Worm (Caenorhabditis elegans) whole organism, mixed stage, embryonic: ENCODE data around the gene F15A4.2.
A peak's percentile ranks its signal among the peaks of the same experiment; 100 is the strongest.

ENCODE experiments used
- ceh-39 ChIP-seq: fragments of 150-350 bp; optimal IDR thresholded peaks from 2 replicates; lab custom pipeline; 2014; ENCODE audit warnings: missing biosample characterization, missing genetic modification characterization
- ceh-43 ChIP-seq: fragments of 200-800 bp; sonication (Bioruptor generic); optimal IDR thresholded peaks from 2 replicates; lab custom pipeline; 2018; ENCODE audit warnings: mild to moderate bottlenecking, missing genetic modification characterization, moderate library complexity, missing compliant biosample characterization
- drap-1 ChIP-seq: fragments of 200-800 bp; sonication (Bioruptor generic); optimal IDR thresholded peaks from 3 replicates; lab custom pipeline; 2018; ENCODE audit warnings: mild to moderate bottlenecking, missing genetic modification characterization, missing compliant biosample characterization
- elt-3 ChIP-seq: fragments of 150-350 bp; optimal IDR thresholded peaks from 2 replicates; lab custom pipeline; 2014; ENCODE audit warnings: missing biosample characterization, missing genetic modification characterization
- lin-13 ChIP-seq: fragments of 150-350 bp; optimal IDR thresholded peaks from 2 replicates; lab custom pipeline; 2014; ENCODE audit warnings: missing biosample characterization, missing genetic modification characterization
- lin-32 ChIP-seq: fragments of 200-800 bp; sonication (Bioruptor generic); optimal IDR thresholded peaks from 2 replicates; lab custom pipeline; 2018; ENCODE audit warnings: mild to moderate bottlenecking, missing genetic modification characterization, missing compliant biosample characterization
- nhr-12 ChIP-seq: fragments of 150-350 bp; optimal IDR thresholded peaks from 2 replicates; lab custom pipeline; 2014; ENCODE audit warnings: missing biosample characterization, missing genetic modification characterization
- nhr-28 ChIP-seq: fragments of 150-350 bp; optimal IDR thresholded peaks from 2 replicates; lab custom pipeline; 2014; ENCODE audit warnings: missing biosample characterization, missing genetic modification characterization
- nhr-76 ChIP-seq: sonication (generic microtip); optimal IDR thresholded peaks from 2 replicates; lab custom pipeline; 2017; ENCODE audit warnings: missing biosample characterization, missing genetic modification characterization
- pha-4 ChIP-seq: fragments of 150-350 bp; optimal IDR thresholded peaks from 2 replicates; lab custom pipeline; 2018; ENCODE audit warnings: missing biosample characterization, missing genetic modification reagents, missing genetic modification characterization
- snpc-4 ChIP-seq: fragments of 150-350 bp; optimal IDR thresholded peaks from 2 replicates; lab custom pipeline; 2014; ENCODE audit warnings: missing biosample characterization, missing genetic modification characterization
- sptf-1 ChIP-seq: sonication (generic microtip); optimal IDR thresholded peaks from 2 replicates; lab custom pipeline; 2017; ENCODE audit warnings: mild to moderate bottlenecking, missing genetic modification characterization, moderate library complexity, missing compliant biosample characterization
- unc-39 ChIP-seq: fragments of 150-350 bp; optimal IDR thresholded peaks from 2 replicates; lab custom pipeline; 2014; ENCODE audit warnings: missing biosample characterization, missing genetic modification characterization
- ztf-11 ChIP-seq: fragments of 150-350 bp; optimal IDR thresholded peaks from 2 replicates; lab custom pipeline; 2014; ENCODE audit warnings: missing biosample characterization, missing genetic modification characterization

ce11 chrII:12462244-12462643, at the start of gene F15A4.2:
- TF ChIP-seq drap-1 (GFP tag; lab: Kevin White, UChicago) (no peak), pha-4 (tag; lab: Kevin White, UChicago) (no peak), ceh-39 (tag; lab: Kevin White, UChicago) (peak; percentile 66), snpc-4 (no peak), nhr-12 (tag; lab: Kevin White, UChicago) (no peak), nhr-76 (tag; lab: Kevin White, UChicago) (no peak), lin-13 (tag; lab: Kevin White, UChicago) (no peak), ceh-43 (no peak), ztf-11 (tag; lab: Kevin White, UChicago) (no peak), unc-39 (no peak), sptf-1 (tag; lab: Kevin White, UChicago) (no peak), elt-3 (tag; lab: Kevin White, UChicago) (no peak), lin-32 (GFP tag; lab: Kevin White, UChicago) (no peak), nhr-28 (no peak)
